Worm (Caenorhabditis elegans) whole organism, L3 larva: ENCODE measurements around the gene Y9C9A.16.

ENCODE experiments used
- R02D3.7 ChIP-seq: fragments of 150-350 bp; optimal IDR thresholded peaks from 2 replicates; lab custom pipeline; 2014; ENCODE audit warnings: missing biosample characterization, missing genetic modification characterization
- ama-1 ChIP-seq: fragments of 150-350 bp; optimal IDR thresholded peaks from 2 replicates; lab custom pipeline; 2018
- ceh-82 ChIP-seq: fragments of 150-350 bp; optimal IDR thresholded peaks from 2 replicates; lab custom pipeline; 2014; ENCODE audit warnings: missing biosample characterization, missing genetic modification characterization
- ceh-9 ChIP-seq: sonication (generic microtip); optimal IDR thresholded peaks from 2 replicates; lab custom pipeline; 2018; ENCODE audit warnings: missing biosample characterization, missing genetic modification characterization
- egl-5 ChIP-seq: fragments of 150-350 bp; optimal IDR thresholded peaks from 2 replicates; lab custom pipeline; 2017; ENCODE audit warnings: missing biosample characterization, missing genetic modification reagents, missing genetic modification characterization, inconsistent platforms
- lin-39 ChIP-seq: fragments of 150-350 bp; optimal IDR thresholded peaks from 2 replicates; lab custom pipeline; 2018; ENCODE audit warnings: missing biosample characterization, missing genetic modification reagents, missing genetic modification characterization
- lsy-12 ChIP-seq: sonication (generic microtip); optimal IDR thresholded peaks from 2 replicates; lab custom pipeline; 2016; ENCODE audit warnings: mild to moderate bottlenecking, missing genetic modification characterization, missing compliant biosample characterization
- pha-4 ChIP-seq: fragments of 150-350 bp; optimal IDR thresholded peaks from 2 replicates; lab custom pipeline; 2014; ENCODE audit warnings: missing biosample characterization, missing genetic modification reagents, missing genetic modification characterization
- unc-39 ChIP-seq: sonication (generic microtip); optimal IDR thresholded peaks from 4 replicates; lab custom pipeline; 2017; ENCODE audit warnings: missing biosample characterization, missing genetic modification characterization

- TF ChIP-seq pha-4 (tag; lab: Kevin White, UChicago) (no peak), lsy-12 (no peak), ceh-82 (tag; lab: Kevin White, UChicago) (no peak), egl-5 (no peak), ceh-9 (tag; lab: Kevin White, UChicago) (no peak), unc-39 (tag; lab: Kevin White, UChicago) (no peak), R02D3.7 (tag; lab: Kevin White, UChicago) (no peak), lin-39 (tag; lab: Kevin White, UChicago) (no peak), ama-1 (no peak)
Measured at ce11 chrIV:4988531-4988930, 12.6 kb upstream of the Y9C9A.16 start, which contains the start of gene E03H12.7.
